Worm (Caenorhabditis elegans) whole organism, mixed stage, embryonic: ENCODE measurements around the gene F31A3.3.

Experiments
- bed-3 ChIP-seq: fragments of 200-800 bp; sonication (Bioruptor generic); optimal IDR thresholded peaks from 3 replicates; lab custom pipeline; 2018; ENCODE audit warnings: mild to moderate bottlenecking, missing genetic modification characterization, moderate library complexity, missing compliant biosample characterization
- ces-1 ChIP-seq: fragments of 150-350 bp; optimal IDR thresholded peaks from 2 replicates; lab custom pipeline; 2014; ENCODE audit warnings: missing biosample characterization, missing genetic modification reagents, missing genetic modification characterization
- cnd-1 ChIP-seq: fragments of 200-800 bp; sonication (Bioruptor generic); optimal IDR thresholded peaks from 2 replicates; lab custom pipeline; 2018; ENCODE audit warnings: mild to moderate bottlenecking, missing genetic modification characterization, missing compliant biosample characterization
- elt-1 ChIP-seq: sonication (generic microtip); optimal IDR thresholded peaks from 2 replicates; lab custom pipeline; 2017; ENCODE audit warnings: missing genetic modification characterization, mild to moderate bottlenecking, missing compliant biosample characterization, antibody characterized with exemption, moderate library complexity, borderline replicate concordance; ENCODE audit not compliant: insufficient read depth
- ham-2 ChIP-seq: fragments of 200-800 bp; sonication (Bioruptor generic); optimal IDR thresholded peaks from 2 replicates; lab custom pipeline; 2018; ENCODE audit warnings: mild to moderate bottlenecking, missing genetic modification characterization, missing compliant biosample characterization
- nhr-237 ChIP-seq: fragments of 150-350 bp; optimal IDR thresholded peaks from 2 replicates; lab custom pipeline; 2014; ENCODE audit warnings: missing biosample characterization, missing genetic modification characterization
- nhr-28 ChIP-seq: fragments of 150-350 bp; optimal IDR thresholded peaks from 2 replicates; lab custom pipeline; 2014; ENCODE audit warnings: missing biosample characterization, missing genetic modification characterization
- nhr-76 ChIP-seq: sonication (generic microtip); optimal IDR thresholded peaks from 2 replicates; lab custom pipeline; 2017; ENCODE audit warnings: missing biosample characterization, missing genetic modification characterization
- tbx-8 ChIP-seq: fragments of 200-800 bp; sonication (Bioruptor generic); optimal IDR thresholded peaks from 2 replicates; lab custom pipeline; 2018; ENCODE audit warnings: mild to moderate bottlenecking, missing genetic modification characterization, moderate library complexity, missing compliant biosample characterization
- unc-62 ChIP-seq: fragments of 150-350 bp; optimal IDR thresholded peaks from 2 replicates; lab custom pipeline; 2014; ENCODE audit warnings: missing biosample characterization, missing genetic modification reagents, missing genetic modification characterization

DNA sequence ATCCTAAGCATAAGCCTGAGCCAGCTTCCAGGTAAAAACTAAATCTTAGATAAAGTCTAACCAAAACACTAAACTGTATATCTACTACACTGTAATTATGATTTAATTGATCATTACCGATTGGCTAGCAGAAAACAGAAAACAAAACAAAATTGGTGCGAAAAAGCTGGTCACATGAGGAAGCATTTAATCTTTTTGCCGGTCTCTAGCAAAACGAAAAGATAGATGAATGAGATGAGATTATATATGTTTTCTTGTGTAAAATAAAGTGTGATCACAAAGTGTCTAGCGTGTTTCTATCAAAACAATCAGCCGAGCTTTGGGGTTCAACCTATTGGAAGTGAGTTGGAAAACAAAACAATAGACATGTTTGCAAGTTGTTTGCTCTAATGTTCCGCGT is 1.0 kb upstream of the F31A3.3 start:
- TF ChIP-seq tbx-8 (GFP tag; lab: Kevin White, UChicago) (no peak), nhr-76 (tag; lab: Kevin White, UChicago) (no peak), ham-2 (GFP tag; lab: Kevin White, UChicago) (no peak), nhr-237 (tag; lab: Kevin White, UChicago) (no peak), elt-1 (tag; lab: Kevin White, UChicago) (no peak), nhr-28 (tag; lab: Kevin White, UChicago) (no peak), cnd-1 (tag; lab: Kevin White, UChicago) (no peak), bed-3 (GFP tag; lab: Kevin White, UChicago) (no peak), unc-62 (GFP tag; lab: Kevin White, UChicago) (no peak), ces-1 (no peak)
